Worm (Caenorhabditis elegans): ENCODE measurements around the gene nspc-15.

Gene nspc-15

ce11 chrX:12317560-12317959 is 43.0 kb upstream of the nspc-15 start:
- TF ChIP-seq R02D3.7 (tag; optimal IDR thresholded peaks at IDR 0.05), result no peak
- no peak for TF ChIP-seq mdl-1 (tag; optimal IDR thresholded peaks at IDR 0.05)
- no peak for TF ChIP-seq aly-2 (tag; optimal IDR thresholded peaks at IDR 0.05)
- TF ChIP-seq peb-1 (tag; optimal IDR thresholded peaks at IDR 0.05), result no peak
- TF ChIP-seq fos-1 (tag; optimal IDR thresholded peaks at IDR 0.05), result no peak
- TF ChIP-seq nhr-10 (tag; optimal IDR thresholded peaks at IDR 0.05), result no peak
- no peak for TF ChIP-seq sem-4 (tag; optimal IDR thresholded peaks at IDR 0.05)
- TF ChIP-seq lin-13 (GFP tag; optimal IDR thresholded peaks at IDR 0.05), result no peak
- no peak for TF ChIP-seq nhr-23 (tag; optimal IDR thresholded peaks at IDR 0.05)
- no peak for TF ChIP-seq unc-55 (GFP tag; optimal IDR thresholded peaks at IDR 0.05)
- TF ChIP-seq lin-11 (tag; optimal IDR thresholded peaks at IDR 0.05), result no peak
- no peak for TF ChIP-seq dmd-4 (tag; optimal IDR thresholded peaks at IDR 0.05)
- no peak for TF ChIP-seq ztf-1 (GFP tag; conservative IDR thresholded peaks at IDR 0.05)
- TF ChIP-seq lsy-2 (tag; optimal IDR thresholded peaks at IDR 0.05), result no peak
- no peak for TF ChIP-seq Y55F3AM.14 (GFP tag; optimal IDR thresholded peaks at IDR 0.05)
- no peak for TF ChIP-seq nhr-129 (tag; optimal IDR thresholded peaks at IDR 0.05)
- TF ChIP-seq crh-2 (tag; optimal IDR thresholded peaks at IDR 0.05), result no peak

ce11 chrX:12320737-12321136 is 39.8 kb upstream of the nspc-15 start, which contains the start of gene ceh-40:
TSS of gene ceh-40 (minus strand) at chrX:12320777.
- TF ChIP-seq lin-13 (GFP tag; optimal IDR thresholded peaks at IDR 0.05), result no peak
- no peak for TF ChIP-seq crh-2 (tag; optimal IDR thresholded peaks at IDR 0.05)

- TF ChIP-seq ztf-4 (tag; optimal IDR thresholded peaks at IDR 0.05), result no peak
- TF ChIP-seq fos-1 (tag; optimal IDR thresholded peaks at IDR 0.05), result no peak
- TF ChIP-seq R02D3.7 (tag; optimal IDR thresholded peaks at IDR 0.05), result no peak
Observed at ce11 chrX:12321357-12321756, 39.2 kb upstream of the nspc-15 start, which contains the start of gene F17A2.13. TSS of gene F17A2.13 (plus strand) at chrX:12321657.

ce11 chrX:12323439-12323838 is 37.1 kb upstream of the nspc-15 start, which contains the start of gene srd-40:
TSS of gene srd-40 (plus strand) at chrX:12323739.
- TF ChIP-seq nhr-25 (tag; optimal IDR thresholded peaks at IDR 0.05) (no peak), C34F6.9 (tag; optimal IDR thresholded peaks at IDR 0.05) (no peak), nhr-12 (tag; optimal IDR thresholded peaks at IDR 0.05) (no peak), aly-2 (tag; optimal IDR thresholded peaks at IDR 0.05) (no peak), alr-1 (tag; optimal IDR thresholded peaks at IDR 0.05) (no peak)

ce11 chrX:12326424-12326823 is 34.1 kb upstream of the nspc-15 start, which contains the start of gene srd-41:
TSS of gene srd-41 (plus strand) at chrX:12326724.
- no peak for TF ChIP-seq ztf-11 (tag; optimal IDR thresholded peaks at IDR 0.05)
- TF ChIP-seq fos-1 (tag; optimal IDR thresholded peaks at IDR 0.05), result no peak
- no peak for TF ChIP-seq mab-5 (tag; optimal IDR thresholded peaks at IDR 0.05)
- TF ChIP-seq ceh-16 (tag; optimal IDR thresholded peaks at IDR 0.05), result no peak
- no peak for TF ChIP-seq ama-1 (optimal IDR thresholded peaks at IDR 0.05)

- no peak for TF ChIP-seq nhr-21 (tag; optimal IDR thresholded peaks at IDR 0.05)
- TF ChIP-seq nhr-77 (tag; optimal IDR thresholded peaks at IDR 0.05), result no peak
- no peak for TF ChIP-seq peb-1 (tag; optimal IDR thresholded peaks at IDR 0.05)
- no peak for TF ChIP-seq ceh-82 (tag; optimal IDR thresholded peaks at IDR 0.05)
- no peak for TF ChIP-seq elt-3 (tag; optimal IDR thresholded peaks at IDR 0.05)
- no peak for TF ChIP-seq nhr-237 (tag; optimal IDR thresholded peaks at IDR 0.05)
- TF ChIP-seq alr-1 (tag; optimal IDR thresholded peaks at IDR 0.05), result no peak
- TF ChIP-seq lin-13 (GFP tag; optimal IDR thresholded peaks at IDR 0.05), result no peak
- no peak for TF ChIP-seq crh-2 (tag; optimal IDR thresholded peaks at IDR 0.05)
- no peak for TF ChIP-seq ama-1 (optimal IDR thresholded peaks at IDR 0.05)
Observed at ce11 chrX:12328676-12329075, 31.9 kb upstream of the nspc-15 start, which contains the start of gene srd-45. TSS of gene srd-45 (plus strand) at chrX:12328976.

- TF ChIP-seq lin-13 (GFP tag; optimal IDR thresholded peaks at IDR 0.05), result no peak
- TF ChIP-seq ceh-82 (tag; optimal IDR thresholded peaks at IDR 0.05), result no peak
- TF ChIP-seq nhr-23 (tag; optimal IDR thresholded peaks at IDR 0.05), result no peak
- TF ChIP-seq fos-1 (tag; optimal IDR thresholded peaks at IDR 0.05), result no peak
- TF ChIP-seq nhr-129 (tag; optimal IDR thresholded peaks at IDR 0.05), result no peak
- no peak for TF ChIP-seq snpc-4 (tag; optimal IDR thresholded peaks at IDR 0.05)
- no peak for TF ChIP-seq mab-5 (tag; optimal IDR thresholded peaks at IDR 0.05)
- TF ChIP-seq aly-2 (tag; optimal IDR thresholded peaks at IDR 0.05), result no peak
Observed at ce11 chrX:12331795-12332194, 28.7 kb upstream of the nspc-15 start, which contains the start of gene srd-46. TSS of gene srd-46 (plus strand) at chrX:12332095.
